Fruit fly (Drosophila melanogaster) whole organism, prepupa: Measurements from ENCODE around the gene Cpr62Bb.

ENCODE experiments used
- Blimp-1 ChIP-seq: fragments of 200-800 bp; sonication (Bioruptor generic); optimal IDR thresholded peaks from 3 replicates; lab custom pipeline; 2017; ENCODE audit warnings: missing biosample characterization, missing genetic modification characterization, mild to moderate bottlenecking, moderate library complexity, missing genetic modification reagents
- CG10669 ChIP-seq: fragments of 200-800 bp; sonication (Bioruptor generic); optimal IDR thresholded peaks from 3 replicates; lab custom pipeline; 2018; ENCODE audit warnings: missing biosample characterization, mild to moderate bottlenecking, missing genetic modification characterization, moderate library complexity
- CG11294 ChIP-seq: fragments of 200-800 bp; sonication (Bioruptor generic); IDR thresholded peaks from 2 replicates; pipeline ENCODE4 v1.3.6; 2022; ENCODE audit warnings: missing biosample characterization, missing genetic modification characterization
- CG11762 ChIP-seq: fragments of 200-800 bp; sonication (Bioruptor generic); optimal IDR thresholded peaks from 3 replicates; lab custom pipeline; 2016; ENCODE audit warnings: missing biosample characterization, missing genetic modification characterization; ENCODE audit not compliant: insufficient read depth
- CG11902 ChIP-seq: fragments of 200-800 bp; sonication (Bioruptor generic); optimal IDR thresholded peaks from 3 replicates; lab custom pipeline; 2016; ENCODE audit warnings: missing biosample characterization, missing genetic modification characterization
- CG15336 ChIP-seq: fragments of 200-800 bp; sonication (Bioruptor generic); IDR thresholded peaks from 2 replicates; pipeline ENCODE4 v1.3.6; 2022; ENCODE audit warnings: missing biosample characterization, missing genetic modification characterization
- CG16779 ChIP-seq: fragments of 200-800 bp; sonication (Bioruptor generic); optimal IDR thresholded peaks from 3 replicates; lab custom pipeline; 2017; ENCODE audit warnings: missing biosample characterization, mild to moderate bottlenecking, missing genetic modification characterization
- CG32006 ChIP-seq: fragments of 200-800 bp; sonication (Bioruptor generic); optimal IDR thresholded peaks from 3 replicates; lab custom pipeline; 2017; ENCODE audit warnings: missing biosample characterization, mild to moderate bottlenecking, missing genetic modification characterization
- CG34406 ChIP-seq: fragments of 200-800 bp; sonication (Bioruptor generic); optimal IDR thresholded peaks from 3 replicates; lab custom pipeline; 2016; ENCODE audit warnings: missing biosample characterization, missing genetic modification characterization
- CG3919 ChIP-seq: fragments of 200-800 bp; sonication (Bioruptor generic); optimal IDR thresholded peaks from 3 replicates; lab custom pipeline; 2016; ENCODE audit warnings: missing biosample characterization, missing genetic modification characterization
- CG4318 ChIP-seq: fragments of 200-800 bp; sonication (Bioruptor generic); optimal IDR thresholded peaks from 3 replicates; lab custom pipeline; 2017; ENCODE audit warnings: missing biosample characterization, mild to moderate bottlenecking, missing genetic modification characterization
- CG6276 ChIP-seq: fragments of 200-800 bp; sonication (Bioruptor generic); optimal IDR thresholded peaks from 2 replicates; lab custom pipeline; 2017; ENCODE audit warnings: missing biosample characterization, mild to moderate bottlenecking, missing genetic modification characterization
- CG6792 ChIP-seq: fragments of 200-800 bp; sonication (Bioruptor generic); optimal IDR thresholded peaks from 3 replicates; lab custom pipeline; 2016; ENCODE audit warnings: missing biosample characterization, missing genetic modification characterization
- CG6808 ChIP-seq: fragments of 200-800 bp; sonication (Bioruptor generic); optimal IDR thresholded peaks from 3 replicates; lab custom pipeline; 2017; ENCODE audit warnings: missing biosample characterization, missing genetic modification characterization, mild to moderate bottlenecking, moderate library complexity, missing genetic modification reagents
- CG6854 ChIP-seq: fragments of 200-800 bp; sonication (Bioruptor generic); optimal IDR thresholded peaks from 2 replicates; lab custom pipeline; 2017; ENCODE audit warnings: missing biosample characterization, mild to moderate bottlenecking, missing genetic modification characterization
- CG7368 ChIP-seq: fragments of 200-800 bp; sonication (Bioruptor generic); optimal IDR thresholded peaks from 3 replicates; lab custom pipeline; 2016; ENCODE audit warnings: missing biosample characterization, missing genetic modification characterization
- CG8119 ChIP-seq: fragments of 200-800 bp; sonication (Bioruptor generic); IDR thresholded peaks from 3 replicates; pipeline ENCODE4 v1.3.6; 2022; ENCODE audit warnings: missing biosample characterization, missing genetic modification characterization
- CG8319 ChIP-seq: fragments of 200-800 bp; sonication (Bioruptor generic); optimal IDR thresholded peaks from 3 replicates; lab custom pipeline; 2016; ENCODE audit warnings: missing biosample characterization, missing genetic modification characterization
- CG8632 ChIP-seq: fragments of 200-800 bp; sonication (Bioruptor generic); optimal IDR thresholded peaks from 3 replicates; lab custom pipeline; 2016; ENCODE audit warnings: missing biosample characterization, missing genetic modification characterization
- CG9139 ChIP-seq: fragments of 200-800 bp; sonication (Bioruptor generic); optimal IDR thresholded peaks from 3 replicates; lab custom pipeline; 2017; ENCODE audit warnings: missing biosample characterization, mild to moderate bottlenecking, missing genetic modification characterization
- Eip75B ChIP-seq: fragments of 200-800 bp; sonication (Bioruptor generic); optimal IDR thresholded peaks from 3 replicates; lab custom pipeline; 2016; ENCODE audit warnings: missing biosample characterization, missing genetic modification characterization
- Eip93F ChIP-seq: fragments of 200-800 bp; sonication (Bioruptor generic); optimal IDR thresholded peaks from 2 replicates; lab custom pipeline; 2016; ENCODE audit warnings: missing biosample characterization, mild to moderate bottlenecking, missing genetic modification characterization
- Ets21C ChIP-seq: fragments of 200-800 bp; sonication (Bioruptor generic); optimal IDR thresholded peaks from 3 replicates; lab custom pipeline; 2016; ENCODE audit warnings: missing biosample characterization, missing genetic modification characterization
- Ets96B ChIP-seq: fragments of 200-800 bp; optimal IDR thresholded peaks from 2 replicates; lab custom pipeline; 2019; ENCODE audit warnings: missing biosample characterization, mild to moderate bottlenecking, missing genetic modification characterization, moderate library complexity
- Gug ChIP-seq: fragments of 200-800 bp; sonication (Bioruptor generic); IDR thresholded peaks from 2 replicates; pipeline ENCODE4 v1.3.6; 2022; ENCODE audit warnings: missing biosample characterization, missing genetic modification characterization
- Hr4 ChIP-seq: fragments of 200-800 bp; sonication (Bioruptor generic); optimal IDR thresholded peaks from 3 replicates; lab custom pipeline; 2016; ENCODE audit warnings: missing biosample characterization, missing genetic modification characterization
- Lpt ChIP-seq: fragments of 200-800 bp; sonication (Bioruptor generic); optimal IDR thresholded peaks from 3 replicates; lab custom pipeline; 2016; ENCODE audit warnings: missing biosample characterization, missing genetic modification characterization
- Met ChIP-seq: fragments of 200-800 bp; sonication (Bioruptor generic); optimal IDR thresholded peaks from 3 replicates; lab custom pipeline; 2016; ENCODE audit warnings: missing biosample characterization, missing genetic modification characterization
- OdsH ChIP-seq: fragments of 200-800 bp; sonication (Bioruptor generic); optimal IDR thresholded peaks from 3 replicates; lab custom pipeline; 2016; ENCODE audit warnings: missing biosample characterization, missing genetic modification characterization
- Sox102F ChIP-seq: fragments of 200-800 bp; sonication (Bioruptor generic); optimal IDR thresholded peaks from 2 replicates; lab custom pipeline; 2016; ENCODE audit warnings: missing biosample characterization, mild to moderate bottlenecking, missing genetic modification characterization
- Sox14 ChIP-seq: fragments of 200-800 bp; sonication (Bioruptor generic); optimal IDR thresholded peaks from 3 replicates; lab custom pipeline; 2016; ENCODE audit warnings: missing biosample characterization, missing genetic modification characterization
- achi ChIP-seq: fragments of 200-800 bp; sonication (Bioruptor generic); optimal IDR thresholded peaks from 3 replicates; lab custom pipeline; 2016; ENCODE audit warnings: missing biosample characterization, missing genetic modification characterization
- acj6 ChIP-seq: fragments of 200-800 bp; sonication (Bioruptor generic); optimal IDR thresholded peaks from 3 replicates; lab custom pipeline; 2016; ENCODE audit warnings: missing biosample characterization, missing genetic modification characterization
- dac ChIP-seq: fragments of 200-800 bp; sonication (Bioruptor generic); optimal IDR thresholded peaks from 2 replicates; lab custom pipeline; 2017; ENCODE audit warnings: missing biosample characterization, mild to moderate bottlenecking, missing genetic modification characterization
- dsx ChIP-seq: fragments of 200-800 bp; optimal IDR thresholded peaks from 3 replicates; lab custom pipeline; 2019; ENCODE audit warnings: missing biosample characterization, mild to moderate bottlenecking, missing genetic modification characterization, moderate library complexity; ENCODE audit not compliant: poor library complexity, severe bottlenecking
- eg ChIP-seq: fragments of 200-800 bp; sonication (Bioruptor generic); IDR thresholded peaks from 3 replicates; pipeline ENCODE4 v1.3.6; 2022; ENCODE audit warnings: missing biosample characterization, missing genetic modification characterization
- esn ChIP-seq: fragments of 200-800 bp; sonication (Bioruptor generic); optimal IDR thresholded peaks from 2 replicates; lab custom pipeline; 2016; ENCODE audit warnings: missing biosample characterization, mild to moderate bottlenecking, missing genetic modification characterization, moderate library complexity
- fd59A ChIP-seq: fragments of 200-800 bp; sonication (Bioruptor generic); optimal IDR thresholded peaks from 2 replicates; lab custom pipeline; 2017; ENCODE audit warnings: missing biosample characterization, mild to moderate bottlenecking, missing genetic modification characterization, missing genetic modification reagents
- fkh ChIP-seq: fragments of 200-800 bp; sonication (Bioruptor generic); optimal IDR thresholded peaks from 3 replicates; lab custom pipeline; 2017; ENCODE audit warnings: missing biosample characterization, mild to moderate bottlenecking, missing genetic modification characterization, moderate library complexity
- lz ChIP-seq: fragments of 200-800 bp; sonication (Bioruptor generic); optimal IDR thresholded peaks from 3 replicates; lab custom pipeline; 2016; ENCODE audit warnings: missing biosample characterization, missing genetic modification characterization
- net ChIP-seq: fragments of 200-800 bp; sonication (Bioruptor generic); optimal IDR thresholded peaks from 3 replicates; lab custom pipeline; 2016; ENCODE audit warnings: missing biosample characterization, missing genetic modification characterization
- pdm3 ChIP-seq: fragments of 200-800 bp; sonication (Bioruptor generic); optimal IDR thresholded peaks from 3 replicates; lab custom pipeline; 2016; ENCODE audit warnings: missing biosample characterization, missing genetic modification characterization
- salr ChIP-seq, 2 experiments: fragments of 200-800 bp; sonication (Bioruptor generic); optimal IDR thresholded peaks; 3 replicates each; lab custom pipeline; 2016 to 2018; ENCODE audit warnings: missing biosample characterization in 2 of 2, missing genetic modification characterization in 2 of 2, mild to moderate bottlenecking in 1 of 2
- spab ChIP-seq: fragments of 200-800 bp; sonication (Bioruptor generic); optimal IDR thresholded peaks from 2 replicates; lab custom pipeline; 2017; ENCODE audit warnings: missing biosample characterization, mild to moderate bottlenecking, missing genetic modification characterization, missing genetic modification reagents
- svp ChIP-seq: fragments of 200-800 bp; sonication (Bioruptor generic); peaks from one replicate; lab custom pipeline; 2016; ENCODE audit warnings: missing biosample characterization, missing genetic modification characterization
- topi ChIP-seq: fragments of 200-800 bp; sonication (Bioruptor generic); optimal IDR thresholded peaks from 3 replicates; lab custom pipeline; 2016; ENCODE audit warnings: missing biosample characterization, missing genetic modification characterization
- vri ChIP-seq: fragments of 200-800 bp; sonication (Bioruptor generic); optimal IDR thresholded peaks from 3 replicates; lab custom pipeline; 2016; ENCODE audit warnings: missing biosample characterization, mild to moderate bottlenecking, missing genetic modification characterization

Gene Cpr62Bb

DNA sequence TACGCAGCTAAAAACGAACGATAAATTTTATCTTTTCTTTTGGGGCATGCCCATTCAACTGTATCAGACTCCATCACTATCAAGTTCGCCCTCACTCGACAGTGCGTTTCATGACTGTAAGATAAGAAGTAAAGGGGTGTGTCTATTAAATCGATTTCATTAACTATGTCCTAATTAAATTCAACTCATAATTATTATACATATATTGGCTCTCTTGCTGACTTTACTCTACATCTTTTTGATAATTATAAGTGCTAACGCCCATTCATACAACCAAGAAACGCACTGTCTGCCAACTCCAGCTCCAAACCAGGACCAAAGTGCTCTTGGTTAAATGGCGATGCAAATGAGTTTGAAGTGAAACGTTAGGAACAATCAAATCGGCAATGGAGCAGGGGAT lies 33.9 kb upstream of the Cpr62Bb start (continued):
- peak; percentile 68 for TF ChIP-seq Gug
- no peak for TF ChIP-seq Blimp-1 (GFP tag; lab: Kevin White, UChicago)
- no peak for TF ChIP-seq fkh
- TF ChIP-seq CG4318 (GFP tag; lab: Kevin White, UChicago): no peak
- no peak for TF ChIP-seq Eip75B
- TF ChIP-seq Eip93F (GFP tag; lab: Kevin White, UChicago): no peak
- no peak for TF ChIP-seq dac (GFP tag; lab: Kevin White, UChicago)
- no peak for TF ChIP-seq spab (GFP tag; lab: Kevin White, UChicago)
- peak; percentile 39; the same call in 2 of the 3 replicates for TF ChIP-seq CG8119
- no peak for TF ChIP-seq acj6
- no peak for TF ChIP-seq Sox14 (GFP tag; lab: Kevin White, UChicago)
- peak; percentile 64; the same call in 2 of the 3 replicates for TF ChIP-seq eg (GFP tag; lab: Robert Waterston, UW)
- TF ChIP-seq CG7368: no peak
- no peak for TF ChIP-seq CG6854
- TF ChIP-seq CG11294: peak; percentile 9; the same call in 1 of the 2 replicates
- peak; percentile 36; the same call in 1 of the 2 replicates for TF ChIP-seq CG15336 (GFP tag; lab: Robert Waterston, UW)
- TF ChIP-seq CG8319 (GFP tag; lab: Kevin White, UChicago): peak; percentile 21
- TF ChIP-seq OdsH (GFP tag; lab: Kevin White, UChicago): no peak
- TF ChIP-seq CG16779 (tag; lab: Kevin White, UChicago): no peak
- no peak for TF ChIP-seq fd59A (GFP tag; lab: Kevin White, UChicago)
- no peak for TF ChIP-seq CG10669
- no peak for TF ChIP-seq vri
- TF ChIP-seq Ets96B (tag; lab: Kevin White, UChicago): no peak

DNA sequence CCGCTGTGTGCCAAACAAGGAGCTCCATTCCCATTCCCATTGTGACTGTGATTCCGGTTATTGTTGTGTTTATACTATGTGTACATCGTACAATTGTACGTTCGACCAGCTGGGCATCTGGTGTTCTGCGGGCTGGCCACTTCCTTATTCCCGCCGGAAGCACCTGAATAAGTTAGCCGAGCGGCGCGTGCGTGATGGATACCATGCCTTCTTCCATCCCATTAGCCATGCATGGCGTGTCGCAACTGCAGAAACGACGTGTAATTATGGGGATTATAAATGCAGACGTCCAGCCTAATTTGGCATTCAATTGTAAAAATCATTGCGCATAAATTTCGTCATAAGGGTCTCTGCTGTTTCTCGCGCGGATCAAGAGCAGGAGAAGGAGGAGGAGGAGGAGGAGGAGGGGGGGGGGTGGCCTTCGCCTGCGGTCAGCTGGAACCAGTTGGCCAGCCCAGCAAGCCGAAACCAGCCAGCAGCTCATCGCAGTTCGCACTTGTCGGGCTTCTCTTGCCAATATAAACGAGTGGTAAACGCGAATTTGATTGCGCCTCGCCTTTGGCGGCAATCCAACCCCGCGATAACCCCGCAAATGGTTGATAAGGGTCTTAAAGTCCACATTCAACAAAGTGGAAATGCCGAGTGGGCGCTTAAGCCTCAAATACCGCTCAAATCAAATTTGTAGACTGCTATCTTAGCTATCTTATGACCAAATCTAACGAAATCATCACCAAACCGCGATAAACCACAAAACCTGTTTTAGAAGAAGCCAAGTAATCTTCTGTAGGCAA lies 31.3 kb upstream of the Cpr62Bb start:
- no peak for TF ChIP-seq salr (GFP tag; optimal IDR thresholded peaks at IDR 0.05; lab: Kevin White, UChicago)
- no peak for TF ChIP-seq CG4318 (GFP tag; lab: Kevin White, UChicago)
- TF ChIP-seq acj6: no peak
- TF ChIP-seq vri: no peak
- TF ChIP-seq esn (GFP tag; lab: Kevin White, UChicago): no peak
- no peak for TF ChIP-seq lz (GFP tag; lab: Kevin White, UChicago)
- TF ChIP-seq Ets21C (GFP tag; lab: Kevin White, UChicago): no peak
- no peak for TF ChIP-seq Blimp-1 (GFP tag; lab: Kevin White, UChicago)
- TF ChIP-seq fd59A (GFP tag; lab: Kevin White, UChicago): no peak
- peak; percentile 9 for TF ChIP-seq CG7368
- no peak for TF ChIP-seq CG3919 (GFP tag; lab: Kevin White, UChicago)
- no peak for TF ChIP-seq eg (GFP tag; lab: Robert Waterston, UW)
- no peak for TF ChIP-seq CG11902 (GFP tag; lab: Kevin White, UChicago)
- TF ChIP-seq net (GFP tag; lab: Kevin White, UChicago): no peak
- TF ChIP-seq Ets96B (tag; lab: Kevin White, UChicago): no peak
- TF ChIP-seq CG8632: no peak
- TF ChIP-seq CG34406: no peak
- no peak for TF ChIP-seq CG32006 (GFP tag; lab: Kevin White, UChicago)
- no peak for TF ChIP-seq Met (GFP tag; lab: Kevin White, UChicago)
- no peak for TF ChIP-seq Hr4 (GFP tag; lab: Kevin White, UChicago)
- no peak for TF ChIP-seq achi (GFP tag; lab: Kevin White, UChicago)
- TF ChIP-seq CG6792 (GFP tag; lab: Kevin White, UChicago): no peak
- peak; percentile 69 for TF ChIP-seq CG6854
- TF ChIP-seq CG16779 (tag; lab: Kevin White, UChicago): peak; percentile 23
- TF ChIP-seq CG6276 (GFP tag; lab: Kevin White, UChicago): peak; percentile 55
- TF ChIP-seq Sox102F: no peak
- TF ChIP-seq pdm3: no peak
- TF ChIP-seq CG6808 (GFP tag; lab: Kevin White, UChicago): no peak
- no peak for TF ChIP-seq CG9139 (GFP tag; lab: Kevin White, UChicago)
- no peak for TF ChIP-seq Sox14 (GFP tag; lab: Kevin White, UChicago)
- TF ChIP-seq CG11762 (GFP tag; lab: Kevin White, UChicago): no peak
- peak; percentile 96 for TF ChIP-seq svp (GFP tag; lab: Kevin White, UChicago)
- no peak for TF ChIP-seq topi
- TF ChIP-seq Gug: no peak
- no peak for TF ChIP-seq Lpt (GFP tag; lab: Kevin White, UChicago)
- peak; percentile 11; the same call in 1 of the 2 replicates for TF ChIP-seq CG15336 (GFP tag; lab: Robert Waterston, UW)
- TF ChIP-seq spab (GFP tag; lab: Kevin White, UChicago): no peak
- TF ChIP-seq dsx (GFP tag; lab: Kevin White, UChicago): no peak
- no peak for TF ChIP-seq Eip75B
